Worm (Caenorhabditis elegans) whole organism, young adult: ENCODE results near the gene klp-11.

Experiments used
- bed-1 ChIP-seq: fragments of 200-800 bp; sonication (Bioruptor generic); IDR thresholded peaks from 2 replicates; pipeline ENCODE4 v1.3.6; 2022; ENCODE audit warnings: missing genetic modification reagents, missing genetic modification characterization, missing compliant biosample characterization
- hlh-12 ChIP-seq: sonication (generic microtip); optimal IDR thresholded peaks from 2 replicates; lab custom pipeline; 2016; ENCODE audit warnings: missing genetic modification characterization, missing compliant biosample characterization
- hlh-26 ChIP-seq: fragments of 200-800 bp; sonication (Bioruptor generic); conservative IDR thresholded peaks from 2 replicates; pipeline ENCODE4 v1.3.6; 2022; ENCODE audit warnings: missing genetic modification reagents, missing genetic modification characterization, missing compliant biosample characterization

The klp-11 gene

ce11 chrIV:8708046-8708445 is 53.8 kb downstream of the klp-11 start:
- TF ChIP-seq bed-1 = no peak
- TF ChIP-seq hlh-12 (tag; lab: Kevin White, UChicago) = no peak
- TF ChIP-seq hlh-26 (GFP tag; lab: Robert Waterston, UW) = no peak
